Worm (Caenorhabditis elegans) whole organism, L4 larva: ENCODE measurements around the gene C47E12.12.

Experiments used
- F44E2.7 ChIP-seq: fragments of 200-800 bp; sonication (Bioruptor generic); IDR thresholded peaks from 2 replicates; pipeline ENCODE4 v2.1.2; 2022; ENCODE audit warnings: missing genetic modification characterization, missing compliant biosample characterization
- F49E8.2 ChIP-seq: sonication (generic microtip); optimal IDR thresholded peaks from 2 replicates; lab custom pipeline; 2016; ENCODE audit warnings: missing compliant biosample characterization, mild to moderate bottlenecking, missing genetic modification characterization, borderline replicate concordance
- T26A8.4 ChIP-seq: fragments of 200-800 bp; sonication (Bioruptor generic); IDR thresholded peaks from 2 replicates; pipeline ENCODE4 v1.3.6; 2022; ENCODE audit warnings: missing genetic modification characterization, missing compliant biosample characterization
- ZK546.5 ChIP-seq, 2 experiments: sonication (generic microtip); optimal IDR thresholded peaks; 2 replicates each; lab custom pipeline; 2017; ENCODE audit warnings: missing biosample characterization in 2 of 2, missing genetic modification characterization in 2 of 2
- aha-1 ChIP-seq: fragments of 150-350 bp; peaks from one replicate; lab custom pipeline; 2014; ENCODE audit warnings: missing biosample characterization, missing genetic modification characterization
- aly-2 ChIP-seq: sonication (generic microtip); optimal IDR thresholded peaks from 2 replicates; lab custom pipeline; 2018; ENCODE audit warnings: missing biosample characterization, missing genetic modification characterization
- attf-4 ChIP-seq: sonication (generic microtip); optimal IDR thresholded peaks from 3 replicates; lab custom pipeline; 2017; ENCODE audit warnings: missing biosample characterization, missing genetic modification characterization
- ceh-28 ChIP-seq: fragments of 150-350 bp; optimal IDR thresholded peaks from 2 replicates; lab custom pipeline; 2014; ENCODE audit warnings: missing biosample characterization, missing genetic modification reagents, missing genetic modification characterization
- ces-1 ChIP-seq: fragments of 150-350 bp; sonication (generic microtip); optimal IDR thresholded peaks from 4 replicates; lab custom pipeline; 2014; ENCODE audit warnings: missing biosample characterization, missing genetic modification reagents, missing genetic modification characterization
- daf-12 ChIP-seq: fragments of 150-350 bp; optimal IDR thresholded peaks from 2 replicates; lab custom pipeline; 2014; ENCODE audit warnings: missing biosample characterization, missing genetic modification reagents, missing genetic modification characterization
- daf-16 ChIP-seq, 3 experiments: sonication (generic microtip); optimal IDR thresholded peaks; 2 replicates each; lab custom pipeline; 2016 to 2017; ENCODE audit warnings: missing genetic modification characterization in 3 of 3, missing genetic modification reagents in 3 of 3, mild to moderate bottlenecking in 2 of 3, missing compliant biosample characterization in 2 of 3, missing biosample characterization in 1 of 3, moderate library complexity in 1 of 3
- dmd-8 ChIP-seq: fragments of 200-800 bp; sonication (Bioruptor generic); IDR thresholded peaks from 2 replicates; pipeline ENCODE4 v1.3.6; 2022; ENCODE audit warnings: missing genetic modification characterization, missing compliant biosample characterization
- dmd-9 ChIP-seq: fragments of 200-800 bp; sonication (Bioruptor generic); IDR thresholded peaks from 2 replicates; pipeline ENCODE4 v1.3.6; 2022; ENCODE audit warnings: missing genetic modification reagents, missing genetic modification characterization, missing compliant biosample characterization
- hlh-11 ChIP-seq: fragments of 200-800 bp; sonication (Bioruptor generic); optimal IDR thresholded peaks from 2 replicates; lab custom pipeline; 2018; ENCODE audit warnings: mild to moderate bottlenecking, missing genetic modification characterization, missing compliant biosample characterization
- hmg-1.1 ChIP-seq: fragments of 200-800 bp; sonication (Bioruptor generic); IDR thresholded peaks from 2 replicates; pipeline ENCODE4 v1.3.6; 2022; ENCODE audit warnings: missing genetic modification reagents, missing genetic modification characterization, missing compliant biosample characterization
- lin-38 ChIP-seq: fragments of 200-800 bp; sonication (Bioruptor generic); IDR thresholded peaks from 2 replicates; pipeline ENCODE4 v1.3.6; 2022; ENCODE audit warnings: missing genetic modification reagents, missing genetic modification characterization, missing compliant biosample characterization
- lsy-2 ChIP-seq, 2 experiments: fragments of 150-350 bp in 1 of 2; sonication (generic microtip) in 1 of 2; optimal IDR thresholded peaks; 2 replicates each; lab custom pipeline; 2014 to 2017; ENCODE audit warnings: missing biosample characterization in 2 of 2, missing genetic modification characterization in 2 of 2
- madf-5 ChIP-seq, 2 experiments: fragments of 200-800 bp; sonication (Bioruptor generic); IDR thresholded peaks; 2 replicates each; pipeline ENCODE4 v1.3.6; 2022; ENCODE audit warnings: missing compliant biosample characterization in 2 of 2, missing genetic modification characterization in 2 of 2
- mes-2 ChIP-seq: sonication (generic microtip); optimal IDR thresholded peaks from 2 replicates; lab custom pipeline; 2016; ENCODE audit warnings: missing genotype, mild to moderate bottlenecking, missing genetic modification characterization, missing compliant biosample characterization; ENCODE audit not compliant: poor library complexity, severe bottlenecking
- mxl-2 ChIP-seq: fragments of 200-800 bp; sonication (Bioruptor generic); conservative IDR thresholded peaks from 2 replicates; pipeline ENCODE4 v1.3.6; 2022; ENCODE audit warnings: missing genetic modification reagents, missing genetic modification characterization, missing compliant biosample characterization
- mxl-3 ChIP-seq: fragments of 200-800 bp; sonication (Bioruptor generic); optimal IDR thresholded peaks from 2 replicates; lab custom pipeline; 2018; ENCODE audit warnings: mild to moderate bottlenecking, missing genetic modification characterization, missing compliant biosample characterization
- nhr-10 ChIP-seq: fragments of 150-350 bp; optimal IDR thresholded peaks from 2 replicates; lab custom pipeline; 2014; ENCODE audit warnings: missing biosample characterization, missing genetic modification characterization
- nhr-25 ChIP-seq: sonication (generic microtip); optimal IDR thresholded peaks from 2 replicates; lab custom pipeline; 2017; ENCODE audit warnings: missing genetic modification characterization, mild to moderate bottlenecking, missing compliant biosample characterization, antibody characterized with exemption, moderate library complexity, borderline replicate concordance; ENCODE audit not compliant: insufficient read depth
- nhr-28 ChIP-seq: fragments of 150-350 bp; optimal IDR thresholded peaks from 2 replicates; lab custom pipeline; 2014; ENCODE audit warnings: missing biosample characterization, missing genetic modification characterization
- nhr-41 ChIP-seq: fragments of 200-800 bp; sonication (Bioruptor generic); IDR thresholded peaks from 2 replicates; pipeline ENCODE4 v1.3.6; 2022; ENCODE audit warnings: missing genetic modification reagents, missing genetic modification characterization, missing compliant biosample characterization
- nhr-6 ChIP-seq: fragments of 150-350 bp; optimal IDR thresholded peaks from 2 replicates; lab custom pipeline; 2014; ENCODE audit warnings: missing biosample characterization, missing genetic modification characterization
- nhr-77 ChIP-seq: fragments of 150-350 bp; optimal IDR thresholded peaks from 2 replicates; lab custom pipeline; 2014; ENCODE audit warnings: missing biosample characterization, missing genetic modification characterization
- php-3 ChIP-seq: fragments of 200-800 bp; sonication (Bioruptor generic); IDR thresholded peaks from 2 replicates; pipeline ENCODE4 v1.3.6; 2022; ENCODE audit warnings: missing genetic modification reagents, missing genetic modification characterization, missing compliant biosample characterization
- rbr-2 ChIP-seq: sonication (generic microtip); optimal IDR thresholded peaks from 2 replicates; lab custom pipeline; 2016; ENCODE audit warnings: missing genotype, missing genetic modification characterization, missing compliant biosample characterization
- sdz-12 ChIP-seq: fragments of 200-800 bp; sonication (Bioruptor generic); optimal IDR thresholded peaks from 2 replicates; lab custom pipeline; 2018; ENCODE audit warnings: mild to moderate bottlenecking, missing genetic modification characterization, missing compliant biosample characterization
- skn-1 ChIP-seq: fragments of 150-350 bp; optimal IDR thresholded peaks from 2 replicates; lab custom pipeline; 2014; ENCODE audit warnings: missing biosample characterization, missing genetic modification characterization
- snpc-1.2 ChIP-seq: fragments of 200-800 bp; sonication (Bioruptor generic); IDR thresholded peaks from 2 replicates; pipeline ENCODE4 v1.3.6; 2022; ENCODE audit warnings: missing genetic modification reagents, missing genetic modification characterization, missing compliant biosample characterization
- tag-97 ChIP-seq: fragments of 200-800 bp; sonication (Bioruptor generic); IDR thresholded peaks from 2 replicates; pipeline ENCODE4 v1.3.6; 2022; ENCODE audit warnings: missing genetic modification characterization, missing compliant biosample characterization
- unc-130 ChIP-seq: sonication (generic microtip); optimal IDR thresholded peaks from 2 replicates; lab custom pipeline; 2016; ENCODE audit warnings: missing genetic modification reagents, missing genetic modification characterization, missing compliant biosample characterization
- unc-62 ChIP-seq, 3 experiments: fragments of 150-350 bp in 1 of 3; sonication (generic microtip); optimal IDR thresholded peaks in 2 of 3; peaks in 1 of 3; 1 replicate in 1 of 3; 2 replicates in 2 of 3; lab custom pipeline; 2014 to 2017; ENCODE audit warnings: missing biosample characterization in 3 of 3, missing genetic modification characterization in 3 of 3, missing genetic modification reagents in 3 of 3, missing genotype in 1 of 3
- zfp-3 ChIP-seq: fragments of 200-800 bp; sonication (Bioruptor generic); conservative IDR thresholded peaks from 2 replicates; pipeline ENCODE4 v1.3.6; 2022; ENCODE audit warnings: missing genetic modification reagents, missing genetic modification characterization, missing compliant biosample characterization
- ztf-7 ChIP-seq: fragments of 150-350 bp; optimal IDR thresholded peaks from 2 replicates; lab custom pipeline; 2014; ENCODE audit warnings: missing biosample characterization, missing genetic modification characterization

Gene C47E12.12

ce11 chrIV:9989416-9989815 is 16.9 kb upstream of the C47E12.12 start (continued):
- TF ChIP-seq php-3 (GFP tag; lab: Robert Waterston, UW): no peak
- TF ChIP-seq nhr-10: no peak
- no peak for TF ChIP-seq hlh-11
- no peak for TF ChIP-seq unc-62 (GFP tag; optimal IDR thresholded peaks at IDR 0.05 in 1 of 2; lab: Kevin White, UChicago)
- TF ChIP-seq unc-62 (tag; optimal IDR thresholded peaks at IDR 0.05; lab: Kevin White, UChicago): no peak
- no peak for TF ChIP-seq ceh-28
- TF ChIP-seq zfp-3: 0 out of 2 replicates have a peak, but pooled peaks have one; percentile 19
- TF ChIP-seq tag-97 (GFP tag; lab: Robert Waterston, UW): no peak
- TF ChIP-seq hmg-1.1 (GFP tag; lab: Robert Waterston, UW): no peak
- no peak for TF ChIP-seq nhr-6 (tag; lab: Kevin White, UChicago)
- no peak for TF ChIP-seq F44E2.7
- no peak for TF ChIP-seq unc-130 (GFP tag; lab: Kevin White, UChicago)
- no peak for TF ChIP-seq aly-2 (tag; lab: Kevin White, UChicago)
- no peak for TF ChIP-seq madf-5 (GFP tag; IDR thresholded peaks at IDR 0.05; lab: Robert Waterston, UW)
- TF ChIP-seq aha-1: peak; percentile 55
- TF ChIP-seq lsy-2 (tag; optimal IDR thresholded peaks at IDR 0.05; lab: Kevin White, UChicago): no peak
- TF ChIP-seq T26A8.4 (GFP tag; lab: Robert Waterston, UW): 0 out of 2 replicates have a peak, but pooled peaks have one; percentile 9
- TF ChIP-seq mes-2 (tag; lab: Kevin White, UChicago): no peak
- TF ChIP-seq, all 104 proteins: peak for 6

DNA sequence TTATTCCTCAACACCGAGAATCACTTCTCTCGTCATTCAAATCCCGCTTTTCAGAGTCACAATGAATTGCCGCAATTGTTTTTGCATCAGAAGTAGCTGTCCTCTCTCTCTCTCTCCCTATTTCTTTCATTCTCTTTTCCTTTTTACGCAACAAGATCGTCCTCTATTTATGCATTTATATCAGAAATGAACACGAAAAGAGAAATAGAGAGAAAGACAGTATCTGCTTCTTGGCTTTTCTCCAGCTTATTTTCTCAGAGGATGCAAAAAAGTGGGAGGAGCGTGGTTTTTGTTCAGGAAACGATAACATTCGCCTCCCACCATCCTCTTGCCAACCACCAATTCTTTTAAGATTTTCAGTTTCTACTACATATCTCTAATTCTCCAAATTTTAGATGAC is 10.4 kb upstream of the C47E12.12 start, which contains the start of gene mam-2:
Gene mam-2 (plus strand): TSS at position 301 of the 400 bp plus-strand sequence.
- TF ChIP-seq ZK546.5 (tag; optimal IDR thresholded peaks at IDR 0.05; lab: Kevin White, UChicago) (no peak), rbr-2 (no peak), mxl-3 (no peak), F49E8.2 (tag; lab: Kevin White, UChicago) (no peak), dmd-9 (no peak), mxl-2 (GFP tag; lab: Robert Waterston, UW) (no peak), nhr-77 (tag; lab: Kevin White, UChicago) (no peak), ztf-7 (tag; lab: Kevin White, UChicago) (no peak), ces-1 (GFP tag; lab: Kevin White, UChicago) (no peak), dmd-8 (GFP tag; lab: Robert Waterston, UW) (no peak), snpc-1.2 (GFP tag; lab: Robert Waterston, UW) (no peak), attf-4 (tag; lab: Kevin White, UChicago) (no peak), nhr-25 (tag; lab: Kevin White, UChicago) (no peak), daf-12 (no peak)

- no peak for TF ChIP-seq nhr-41
- TF ChIP-seq skn-1 (tag; lab: Kevin White, UChicago): no peak
- TF ChIP-seq nhr-28: no peak
- no peak for TF ChIP-seq tag-97 (GFP tag; lab: Robert Waterston, UW)
- no peak for TF ChIP-seq mxl-3
- peak; percentile 79 for TF ChIP-seq lin-38 (GFP tag; lab: Robert Waterston, UW)
- no peak for TF ChIP-seq dmd-8 (GFP tag; lab: Robert Waterston, UW)
- TF ChIP-seq zfp-3: no peak
- TF ChIP-seq, all 104 proteins: peak for 1
These were observed 9.8 kb upstream of the C47E12.12 start, which contains the start of gene rrp-1 for ce11 chrIV:9982226-9982794. rrp-1 (minus strand) TSS chrIV:9982276.

DNA sequence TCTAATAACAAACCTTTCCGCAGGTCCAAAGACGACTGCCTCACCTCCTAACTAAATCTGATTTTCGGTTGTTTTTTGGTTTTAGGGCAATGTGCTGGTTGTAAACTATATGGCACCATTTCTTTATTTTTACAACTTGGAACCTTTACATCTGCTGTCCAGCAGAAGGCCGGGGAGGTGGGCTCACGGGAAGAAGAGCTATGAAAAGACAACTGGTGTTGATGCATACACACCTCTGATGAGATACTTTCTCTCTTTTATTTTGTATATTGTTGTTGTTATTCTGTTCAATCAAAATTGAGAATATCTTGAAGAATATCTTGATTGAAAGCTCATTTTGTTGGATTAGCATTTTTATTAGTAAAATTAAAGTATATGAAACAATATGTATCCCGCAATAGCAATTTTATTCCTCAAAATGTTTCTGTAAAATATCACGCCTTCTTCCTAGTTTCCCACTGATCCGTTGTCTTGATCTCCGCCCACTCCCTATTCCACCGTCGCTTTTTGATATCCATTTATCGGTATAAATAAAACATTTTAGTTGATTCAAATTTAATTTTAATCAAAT is 5.2 kb upstream of the C47E12.12 start, which contains the start of gene dhp-2:
Gene dhp-2 (plus strand): TSS at position 521 of the 571 bp plus-strand sequence.
- TF ChIP-seq sdz-12 (GFP tag; lab: Kevin White, UChicago) (no peak), daf-16 (GFP tag; optimal IDR thresholded peaks at IDR 0.05; lab: Kevin White, UChicago) (peak in 1 of 2 experiments; percentile 56), daf-16 (tag; optimal IDR thresholded peaks at IDR 0.05; lab: Kevin White, UChicago) (no peak)
- TF ChIP-seq, all 104 proteins: peak for 1
